Fruit fly (Drosophila melanogaster): ENCODE measurements around the gene Roc1a.

Gene Roc1a

dm6 chrX:655492-656379, 8.6 kb downstream of the Roc1a start, which contains the start of the genes Hmt4-20 and SkpA (continued):
- TF ChIP-seq CG6813 (GFP tag; optimal IDR thresholded peaks at IDR 0.05) (no peak), onecut (GFP tag; IDR thresholded peaks at IDR 0.05) (no peak), E2f1 (GFP tag; IDR thresholded peaks at IDR 0.05) (no peak), jing (GFP tag; optimal IDR thresholded peaks at IDR 0.05) (no peak), Lhr (GFP tag; optimal IDR thresholded peaks at IDR 0.05) (peak; percentile 57), CG3726 (GFP tag; IDR thresholded peaks at IDR 0.05) (no peak), CG6654 (GFP tag; optimal IDR thresholded peaks at IDR 0.05) (no peak), Nf-YB (GFP tag; optimal IDR thresholded peaks at IDR 0.05) (no peak), BtbVII (GFP tag; optimal IDR thresholded peaks at IDR 0.05) (no peak), Pdp1 (GFP tag; optimal IDR thresholded peaks at IDR 0.05) (peak in 1 of 2 experiments; percentile 36), Stat92E (GFP tag; optimal IDR thresholded peaks at IDR 0.05) (no peak), knrl (GFP tag; IDR thresholded peaks at IDR 0.05; ENCODE audit: partially characterized antibody) (peak; percentile 96), az2 (GFP tag; optimal IDR thresholded peaks at IDR 0.05) (no peak), run (tag; optimal IDR thresholded peaks at IDR 0.05) (no peak), CG34422 (GFP tag; IDR thresholded peaks at IDR 0.05) (no peak; the same call in 2 of the 3 replicates), CG4730 (GFP tag; IDR thresholded peaks at IDR 0.05) (no peak), CG18619 (GFP tag; optimal IDR thresholded peaks at IDR 0.05) (no peak), CG10147 (GFP tag; optimal IDR thresholded peaks at IDR 0.05) (no peak), bcd (GFP tag; optimal IDR thresholded peaks at IDR 0.05) (peak; percentile 12), nau (GFP tag; optimal IDR thresholded peaks at IDR 0.05) (no peak), hb (GFP tag; IDR thresholded peaks at IDR 0.05; ENCODE audit: partially characterized antibody) (peak; percentile 90), ems (GFP tag; optimal IDR thresholded peaks at IDR 0.05) (no peak), CG11696 (GFP tag; IDR thresholded peaks at IDR 0.05) (no peak), nerfin-2 (GFP tag; IDR thresholded peaks at IDR 0.05; ENCODE audit: partially characterized antibody) (peak; percentile 82), fd102C (GFP tag; optimal IDR thresholded peaks at IDR 0.05) (no peak), CG6683 (GFP tag; optimal IDR thresholded peaks at IDR 0.05) (no peak), CG7745 (tag; optimal IDR thresholded peaks at IDR 0.05) (no peak), shn (GFP tag; optimal IDR thresholded peaks at IDR 0.05) (no peak), Sin3A (optimal IDR thresholded peaks at IDR 0.05) (peak; percentile 100), Sry-δ (GFP tag; optimal IDR thresholded peaks at IDR 0.05) (peak; percentile 99), ssp (GFP tag; IDR thresholded peaks at IDR 0.05) (no peak), Hr3 (GFP tag; optimal IDR thresholded peaks at IDR 0.05) (no peak), gsb (GFP tag; IDR thresholded peaks at IDR 0.05) (no peak), CG11723 (GFP tag; optimal IDR thresholded peaks at IDR 0.05) (no peak), NC2α (GFP tag; optimal IDR thresholded peaks at IDR 0.05) (no peak), Med (GFP tag) (peak; percentile 48), CG12071 (GFP tag; optimal IDR thresholded peaks at IDR 0.05) (no peak), NFAT (GFP tag; IDR thresholded peaks at IDR 0.05) (peak; percentile 16; the same call in 1 of the 2 replicates), gcm (GFP tag; optimal IDR thresholded peaks at IDR 0.05) (no peak), CG17385 (GFP tag; optimal IDR thresholded peaks at IDR 0.05) (no peak), Bteb2 (GFP tag; optimal IDR thresholded peaks at IDR 0.05) (no peak), p53 (GFP tag; optimal IDR thresholded peaks at IDR 0.05) (peak; percentile 16), CG10565 (GFP tag; optimal IDR thresholded peaks at IDR 0.05) (no peak), lola (GFP tag; optimal IDR thresholded peaks at IDR 0.05) (peak in 1 of 3 experiments; percentile 13), CG7357 (GFP tag; IDR thresholded peaks at IDR 0.05) (no peak), CG30403 (GFP tag; optimal IDR thresholded peaks at IDR 0.05) (no peak), HHEX (GFP tag; optimal IDR thresholded peaks at IDR 0.05) (no peak), E2f2 (GFP tag; IDR thresholded peaks at IDR 0.05) (peak; percentile 55)
